Worm (Caenorhabditis elegans): Measurements from ENCODE around the gene ZK470.14.
"Not testable (repeated sequence)": the region's sequence is repeated elsewhere in the genome, so short reads cannot be mapped to it uniquely, and the experiment has no call there.

Gene ZK470.14

DNA sequence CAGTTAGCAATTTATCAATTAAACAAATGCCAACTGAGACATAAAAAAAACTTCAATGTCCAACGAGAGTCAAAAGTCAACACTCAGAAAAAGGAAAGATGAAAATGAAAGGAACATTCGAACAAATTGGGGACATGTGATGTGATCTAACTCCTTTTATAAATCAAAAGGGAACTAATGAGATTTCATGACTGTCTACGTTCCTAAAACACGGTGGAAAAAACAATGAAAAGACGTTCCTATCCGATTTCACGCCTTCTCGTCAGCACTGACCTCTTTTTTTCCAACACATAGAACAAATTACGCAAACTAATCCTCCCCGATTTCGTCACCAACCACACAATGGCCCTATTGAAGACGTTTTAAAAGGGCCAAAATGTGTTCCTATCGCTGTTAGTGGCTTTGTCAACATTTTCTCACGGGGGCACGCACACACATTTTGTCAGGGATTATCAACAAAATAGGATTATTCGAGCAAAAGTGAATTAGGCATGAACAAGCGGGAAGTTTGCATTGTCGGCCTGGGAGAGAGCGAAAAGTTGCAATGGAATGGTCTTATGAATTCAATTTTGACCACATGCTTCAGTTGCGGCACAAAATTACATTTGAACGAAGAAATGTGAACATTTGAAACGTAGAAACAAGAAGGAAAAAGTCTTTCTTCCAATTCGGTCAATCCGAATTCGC, 7.9 kb upstream of the ZK470.14 start:
- TF ChIP-seq unc-62 (GFP tag; optimal IDR thresholded peaks at IDR 0.05) = no peak

- TF ChIP-seq unc-62 (GFP tag; optimal IDR thresholded peaks at IDR 0.05) = no peak
Measured at ce11 chrX:4159929-4160328, 7.3 kb upstream of the ZK470.14 start.

DNA sequence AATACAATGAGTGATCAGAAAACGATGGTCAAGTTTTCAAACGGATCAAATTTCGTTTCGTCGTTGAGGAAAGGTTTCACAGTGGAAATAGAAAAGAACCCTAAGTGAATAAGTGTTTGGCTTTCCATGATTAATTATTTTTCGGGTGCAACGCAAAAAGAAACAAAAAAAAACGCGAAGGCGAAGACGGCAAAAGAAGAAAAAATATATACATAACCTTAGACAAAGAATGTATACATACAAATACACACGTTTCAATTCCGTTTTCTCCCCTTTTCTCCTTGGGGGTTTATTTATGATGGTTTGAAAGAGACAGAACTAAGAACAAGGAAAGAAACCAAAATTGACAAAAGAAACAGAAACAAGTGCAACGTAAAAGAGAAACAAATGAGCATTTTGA, 5.3 kb upstream of the ZK470.14 start:
- no peak for TF ChIP-seq unc-62 (GFP tag; optimal IDR thresholded peaks at IDR 0.05)

ce11 chrX:4163391-4163790, 3.9 kb upstream of the ZK470.14 start, which contains the start of gene ZK470.1:
ZK470.1 (plus strand) TSS chrX:4163691.
- no peak for TF ChIP-seq unc-62 (GFP tag; optimal IDR thresholded peaks at IDR 0.05)

- no peak for TF ChIP-seq unc-62 (GFP tag; optimal IDR thresholded peaks at IDR 0.05)
Measured at ce11 chrX:4177394-4177793, 10.1 kb downstream of the ZK470.14 start, which contains the start of gene ZK470.6. ZK470.6 (minus strand) TSS chrX:4177494.

DNA sequence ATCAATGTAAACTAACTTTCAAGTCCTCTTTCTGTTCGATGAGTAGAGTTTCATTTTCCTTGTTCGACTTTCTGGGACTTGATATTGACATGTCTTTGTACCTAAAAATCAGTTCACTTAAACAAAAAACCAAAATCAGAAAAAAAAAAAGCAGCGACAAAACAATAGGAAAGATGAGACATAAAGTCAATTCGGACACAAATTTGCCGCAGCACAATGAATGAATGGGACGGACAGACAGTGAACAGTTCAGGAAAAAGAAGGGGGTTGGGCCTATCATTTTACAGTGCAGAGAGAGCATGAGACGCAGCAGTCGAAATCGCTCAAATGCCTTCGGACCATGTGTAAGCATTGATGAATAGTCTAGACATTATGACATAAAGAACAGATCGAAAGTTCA, 19.4 kb downstream of the ZK470.14 start, which contains the start of gene mrp-6:
TSS of gene mrp-6 (minus strand) at position 101 of the 400 bp plus-strand sequence.
- no peak for TF ChIP-seq unc-62 (GFP tag; optimal IDR thresholded peaks at IDR 0.05)

DNA sequence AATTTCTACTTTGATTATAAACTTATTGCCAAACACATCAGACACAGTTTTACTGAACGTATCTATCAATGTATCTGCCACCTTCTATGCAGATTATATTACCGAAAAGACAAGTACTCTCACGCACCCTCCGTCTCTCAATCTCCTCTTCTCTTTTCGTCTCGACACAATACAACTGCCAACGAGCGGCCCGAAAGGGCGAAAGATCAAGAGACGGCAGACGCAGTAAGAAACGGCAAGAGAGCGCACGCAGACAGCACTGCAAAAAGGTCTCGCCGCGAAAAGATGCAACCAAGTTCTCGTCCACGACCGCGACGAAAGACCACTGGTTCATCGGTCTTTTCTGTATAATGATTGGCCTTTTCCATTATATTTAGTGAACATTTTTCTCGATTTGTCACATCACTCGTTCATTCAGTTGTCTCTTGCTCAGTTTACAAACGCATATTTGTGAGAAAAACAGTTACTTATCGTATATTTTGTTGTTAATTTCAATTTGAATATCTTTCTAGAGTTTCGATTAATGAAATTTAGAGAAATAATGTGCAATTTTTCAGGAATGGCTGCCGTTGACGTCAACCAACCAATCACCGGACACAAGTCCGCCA, 23.4 kb downstream of the ZK470.14 start, which contains the start of gene vha-12:
TSS of gene vha-12 (plus strand) at position 558 of the 608 bp plus-strand sequence.
- TF ChIP-seq unc-62 (GFP tag; optimal IDR thresholded peaks at IDR 0.05) = no peak

- TF ChIP-seq unc-62 (GFP tag; optimal IDR thresholded peaks at IDR 0.05) = no peak
Measured at ce11 chrX:4192235-4192634, 25.0 kb downstream of the ZK470.14 start.

DNA sequence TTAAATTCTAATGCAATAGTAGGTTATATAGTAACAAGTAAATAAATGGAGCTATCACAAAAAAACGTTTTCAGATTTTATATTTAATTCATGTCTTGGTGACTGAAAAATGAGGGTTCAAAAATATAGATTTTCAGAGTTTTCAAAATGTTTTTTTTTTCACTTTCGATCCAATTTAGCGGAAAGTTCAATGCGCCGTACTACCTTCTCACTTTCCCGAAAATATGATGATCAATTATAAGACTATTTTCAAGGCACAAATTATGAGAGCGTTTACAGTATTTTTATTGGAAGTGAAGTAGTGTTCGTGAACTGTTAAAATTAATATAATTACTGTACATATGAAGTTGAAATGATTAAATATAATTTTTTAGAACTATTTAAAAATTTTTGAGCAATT, 25.8 kb downstream of the ZK470.14 start:
- no peak for TF ChIP-seq unc-62 (GFP tag; optimal IDR thresholded peaks at IDR 0.05)

ce11 chrX:4196431-4196830, 29.2 kb downstream of the ZK470.14 start, which contains the start of gene F20B6.4:
F20B6.4 (minus strand) TSS chrX:4196531.
- TF ChIP-seq unc-62 (GFP tag; optimal IDR thresholded peaks at IDR 0.05) = no peak

DNA sequence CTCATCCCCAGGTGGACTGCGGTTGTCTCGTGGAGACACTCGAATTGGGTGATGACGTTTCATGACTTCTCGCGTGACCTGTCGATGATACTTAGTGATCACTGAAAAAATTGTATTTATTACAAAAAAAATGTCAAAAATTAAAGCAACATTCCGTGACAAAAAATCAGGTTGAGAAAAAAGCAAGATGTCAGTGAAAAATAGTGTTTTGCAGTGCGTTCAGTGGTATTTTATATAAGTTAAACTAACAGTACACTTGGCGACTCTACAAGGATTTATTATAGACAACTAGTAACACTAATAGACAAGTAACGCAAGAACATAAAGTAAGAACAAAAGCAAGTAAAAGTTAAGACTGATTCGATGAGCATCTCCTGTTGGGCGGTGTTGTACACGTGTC, 32.6 kb downstream of the ZK470.14 start, which contains the start of gene F20B6.5:
TSS of gene F20B6.5 (minus strand) at position 101 of the 400 bp plus-strand sequence.
- TF ChIP-seq unc-62 (GFP tag; optimal IDR thresholded peaks at IDR 0.05) = not testable (repeated sequence)

DNA sequence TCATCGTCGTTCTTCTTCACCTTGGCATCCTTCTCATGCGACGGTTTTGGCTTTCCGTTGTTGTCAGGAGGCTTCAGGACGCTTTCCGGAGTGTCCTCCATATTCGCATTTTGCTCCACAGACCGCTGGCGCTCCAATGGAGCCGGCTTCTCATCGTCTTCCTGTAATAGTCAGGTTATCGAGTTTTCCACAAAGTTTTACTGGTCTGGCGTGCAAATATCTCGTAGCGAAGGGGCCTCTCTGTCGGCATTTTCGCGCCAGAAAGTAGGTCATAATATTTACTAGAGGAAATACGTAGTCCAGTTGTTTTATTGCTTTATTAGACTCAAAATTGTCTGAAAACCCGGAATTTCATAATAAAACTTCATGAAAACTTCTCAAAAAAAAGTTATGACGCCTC, 34.9 kb downstream of the ZK470.14 start, which contains the start of gene F20B6.6:
TSS of gene F20B6.6 (minus strand) at position 101 of the 400 bp plus-strand sequence.
- TF ChIP-seq unc-62 (GFP tag; optimal IDR thresholded peaks at IDR 0.05) = not testable (repeated sequence)

- not testable (repeated sequence) for TF ChIP-seq unc-62 (GFP tag; optimal IDR thresholded peaks at IDR 0.05)
Measured at ce11 chrX:4207385-4207784, 40.1 kb downstream of the ZK470.14 start, which contains the start of gene F20B6.9. F20B6.9 (minus strand) TSS chrX:4207485.

DNA sequence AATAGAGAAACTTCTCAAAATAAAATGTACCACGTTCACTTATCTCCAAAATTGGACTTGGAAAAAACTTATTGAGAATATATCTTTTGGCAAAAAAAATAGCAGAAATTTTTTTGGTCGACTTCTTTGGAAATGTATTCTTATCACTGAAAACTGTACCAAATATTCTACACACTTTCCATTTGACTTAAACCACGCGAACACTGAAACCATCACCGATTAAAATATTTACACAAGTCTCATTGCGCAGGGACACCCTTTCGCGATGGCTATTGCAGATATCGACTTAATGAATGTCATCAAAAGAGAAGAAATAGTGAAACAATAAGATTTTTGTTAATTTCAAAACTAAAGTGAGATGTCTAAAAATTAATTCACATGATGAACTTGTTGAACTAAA, 41.2 kb downstream of the ZK470.14 start:
- TF ChIP-seq unc-62 (GFP tag; optimal IDR thresholded peaks at IDR 0.05) = no peak

ce11 chrX:4209131-4209530, 41.9 kb downstream of the ZK470.14 start:
- TF ChIP-seq unc-62 (GFP tag; optimal IDR thresholded peaks at IDR 0.05) = peak; percentile 62

DNA sequence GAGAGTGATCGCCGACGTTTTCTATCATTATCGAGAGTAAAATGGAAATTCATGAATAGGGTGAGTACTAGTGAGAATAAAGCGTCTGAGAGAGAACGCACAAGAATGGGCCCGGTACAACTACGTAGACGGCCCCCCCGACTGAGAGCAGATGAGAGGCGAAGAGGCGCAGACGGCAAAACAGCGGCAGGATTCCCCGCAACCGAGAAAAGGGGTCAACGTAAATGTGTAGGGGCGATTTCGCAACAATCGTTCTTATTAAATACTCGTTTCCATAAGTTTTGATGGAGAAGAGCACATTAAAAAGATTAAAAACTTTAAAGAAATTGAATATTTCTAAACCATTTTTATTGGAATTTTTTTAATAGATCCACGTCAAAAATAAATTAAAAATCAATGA, 47.4 kb downstream of the ZK470.14 start:
- no peak for TF ChIP-seq unc-62 (GFP tag; optimal IDR thresholded peaks at IDR 0.05)

All from whole organism, dauer.